Fruit fly (Drosophila melanogaster): ENCODE measurements around the gene CG15599.

The CG15599 gene

DNA sequence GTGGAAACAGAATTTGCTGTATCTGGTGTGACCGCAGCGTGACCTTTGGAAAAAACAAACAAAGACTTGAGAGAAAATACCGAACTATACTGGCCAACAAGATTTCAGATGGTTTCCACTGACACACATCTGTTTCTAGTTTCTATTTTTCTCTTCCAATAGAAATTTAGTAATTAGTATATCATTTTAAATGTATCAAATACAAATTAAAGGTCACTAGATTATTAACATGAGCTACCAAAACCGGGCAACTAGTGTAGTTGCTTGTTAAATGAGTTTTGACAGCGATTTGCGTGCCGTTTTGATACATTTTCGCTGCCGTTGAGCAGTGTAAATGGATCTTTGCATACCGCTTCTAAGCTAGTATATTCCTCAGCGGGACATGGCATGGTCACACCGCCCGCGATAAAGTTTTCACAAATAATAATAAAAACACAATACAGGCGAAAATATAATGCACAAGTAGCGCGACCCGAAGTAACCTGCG, 15.1 kb upstream of the CG15599 start, which contains the start of the genes Pis and Hap40 (continued):
- TF ChIP-seq CG11696 (GFP tag; IDR thresholded peaks at IDR 0.05) (no peak), CG9609 (GFP tag; optimal IDR thresholded peaks at IDR 0.05) (peak; percentile 20), bsh (GFP tag; optimal IDR thresholded peaks at IDR 0.05) (peak in 1 of 2 experiments; percentile 69), CG34376 (GFP tag; optimal IDR thresholded peaks at IDR 0.05) (peak; percentile 38), CG31441 (GFP tag; IDR thresholded peaks at IDR 0.05) (peak; percentile 75), CG7271 (tag; optimal IDR thresholded peaks at IDR 0.05) (no peak), Tbp (GFP tag; optimal IDR thresholded peaks at IDR 0.05) (no peak)

DNA sequence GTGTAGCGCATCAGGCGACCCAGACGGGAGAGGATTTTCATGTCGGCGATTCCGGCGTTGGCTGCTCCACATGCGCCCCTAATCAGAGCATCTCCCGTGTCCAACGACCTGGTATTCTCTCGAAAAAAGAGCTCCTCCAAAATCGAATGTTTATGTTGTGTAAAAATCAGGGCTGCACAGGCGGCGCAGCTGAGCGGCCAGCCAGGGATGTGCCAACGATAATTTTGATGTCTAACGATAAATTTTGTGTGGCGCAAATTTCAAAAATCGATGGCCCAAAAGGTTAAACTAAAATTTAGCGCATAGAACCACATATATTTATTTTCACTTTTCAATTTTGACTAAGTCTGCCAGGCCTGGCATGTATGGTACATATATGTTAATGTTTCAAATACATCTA, 12.4 kb upstream of the CG15599 start, which contains the start of gene CG9240:
Gene CG9240 (minus strand): TSS at position 213 of the 400 bp plus-strand sequence.
- TF ChIP-seq CG8478 (optimal IDR thresholded peaks at IDR 0.05) (no peak), dmrt99B (tag; optimal IDR thresholded peaks at IDR 0.05) (no peak), CG14710 (tag; optimal IDR thresholded peaks at IDR 0.05) (peak; percentile 10), HmgD (GFP tag; optimal IDR thresholded peaks at IDR 0.05) (no peak), ken (GFP tag; IDR thresholded peaks at IDR 0.05) (no peak), gsb-n (tag; optimal IDR thresholded peaks at IDR 0.05) (no peak), CG8290 (GFP tag; optimal IDR thresholded peaks at IDR 0.05) (no peak), CG8290 (tag; optimal IDR thresholded peaks at IDR 0.05) (no peak), org-1 (GFP tag; optimal IDR thresholded peaks at IDR 0.05) (no peak), CG1832 (GFP tag; optimal IDR thresholded peaks at IDR 0.05) (no peak), phol (tag; optimal IDR thresholded peaks at IDR 0.05) (peak; percentile 12), gt (GFP tag; IDR thresholded peaks at IDR 0.05) (no peak), Pdp1 (GFP tag; optimal IDR thresholded peaks at IDR 0.05) (peak in 1 of 2 experiments; percentile 84), dan (GFP tag; IDR thresholded peaks at IDR 0.05) (no peak), lola (GFP tag; optimal IDR thresholded peaks at IDR 0.05) (no peak), Usf (GFP tag; optimal IDR thresholded peaks at IDR 0.05) (no peak), en (GFP tag; optimal IDR thresholded peaks at IDR 0.05) (no peak), CG16815 (GFP tag; optimal IDR thresholded peaks at IDR 0.05) (no peak), ewg (GFP tag; optimal IDR thresholded peaks at IDR 0.05) (no peak), CG13296 (GFP tag; optimal IDR thresholded peaks at IDR 0.05) (no peak), CG7556 (GFP tag; optimal IDR thresholded peaks at IDR 0.05) (no peak), unc-4 (GFP tag; IDR thresholded peaks at IDR 0.05; ENCODE audit: partially characterized antibody) (0 out of 2 replicates have a peak, but pooled peaks have one; percentile 21), Hmx (GFP tag; optimal IDR thresholded peaks at IDR 0.05) (no peak), CG11560 (tag; IDR thresholded peaks at IDR 0.05) (no peak), repo (GFP tag; optimal IDR thresholded peaks at IDR 0.05) (no peak), CG10267 (tag; optimal IDR thresholded peaks at IDR 0.05) (peak; percentile 4), tin (GFP tag; optimal IDR thresholded peaks at IDR 0.05) (no peak), ato (GFP tag; IDR thresholded peaks at IDR 0.05; ENCODE audit: partially characterized antibody) (peak; percentile 22; the same call in 1 of the 2 replicates), CG16779 (GFP tag; IDR thresholded peaks at IDR 0.05) (no peak), CG6854 (GFP tag; optimal IDR thresholded peaks at IDR 0.05) (no peak), nom (GFP tag; optimal IDR thresholded peaks at IDR 0.05) (peak; percentile 2), lab (GFP tag; optimal IDR thresholded peaks at IDR 0.05) (no peak), HHEX (GFP tag; optimal IDR thresholded peaks at IDR 0.05) (no peak), CG17829 (tag; optimal IDR thresholded peaks at IDR 0.05) (peak; percentile 18), CG14667 (GFP tag; IDR thresholded peaks at IDR 0.05) (no peak), D19A (tag; optimal IDR thresholded peaks at IDR 0.05) (peak; percentile 2), NC2β (GFP tag; optimal IDR thresholded peaks at IDR 0.05) (no peak), Dll (GFP tag; IDR thresholded peaks at IDR 0.05; ENCODE audit: partially characterized antibody) (peak; percentile 46; the same call in 1 of the 4 replicates), CG5953 (GFP tag; IDR thresholded peaks at IDR 0.05) (no peak), CG10959 (GFP tag; IDR thresholded peaks at IDR 0.05) (no peak), CG7928 (GFP tag; optimal IDR thresholded peaks at IDR 0.05) (peak; percentile 98), Med (GFP tag) (peak; percentile 66)

Data from whole organism, embryonic.